Worm (Caenorhabditis elegans): ENCODE data around the gene C44B11.6.

The C44B11.6 gene

ce11 chrIII:3111534-3111933 lies 41.4 kb upstream of the C44B11.6 start:
- no peak for TF ChIP-seq sox-4 (tag; optimal IDR thresholded peaks at IDR 0.05)
- TF ChIP-seq fkh-10 (GFP tag; optimal IDR thresholded peaks at IDR 0.05): no peak
- TF ChIP-seq xbp-1 (tag; optimal IDR thresholded peaks at IDR 0.05): no peak
- no peak for TF ChIP-seq mef-2 (tag; optimal IDR thresholded peaks at IDR 0.05)
- no peak for TF ChIP-seq lin-35 (GFP tag; optimal IDR thresholded peaks at IDR 0.05)
- no peak for TF ChIP-seq jun-1 (tag; optimal IDR thresholded peaks at IDR 0.05)
- TF ChIP-seq elt-3 (tag; optimal IDR thresholded peaks at IDR 0.05): no peak
- TF ChIP-seq alr-1 (tag; optimal IDR thresholded peaks at IDR 0.05; ENCODE audit: borderline replicate concordance): no peak
- no peak for TF ChIP-seq nhr-237 (tag; optimal IDR thresholded peaks at IDR 0.05)
- TF ChIP-seq unc-30 (tag; optimal IDR thresholded peaks at IDR 0.05): no peak
- TF ChIP-seq nhr-12 (tag; optimal IDR thresholded peaks at IDR 0.05): no peak
- no peak for TF ChIP-seq aha-1 (tag; optimal IDR thresholded peaks at IDR 0.05)
- TF ChIP-seq nhr-71 (tag; optimal IDR thresholded peaks at IDR 0.05): no peak
- TF ChIP-seq hlh-4 (tag; optimal IDR thresholded peaks at IDR 0.05): no peak
- TF ChIP-seq ama-1 (optimal IDR thresholded peaks at IDR 0.05): no peak
- TF ChIP-seq hpl-2 (GFP tag; optimal IDR thresholded peaks at IDR 0.05): no peak
- TF ChIP-seq lin-39 (tag; optimal IDR thresholded peaks at IDR 0.05): no peak
- no peak for TF ChIP-seq ceh-82 (tag; optimal IDR thresholded peaks at IDR 0.05)

DNA sequence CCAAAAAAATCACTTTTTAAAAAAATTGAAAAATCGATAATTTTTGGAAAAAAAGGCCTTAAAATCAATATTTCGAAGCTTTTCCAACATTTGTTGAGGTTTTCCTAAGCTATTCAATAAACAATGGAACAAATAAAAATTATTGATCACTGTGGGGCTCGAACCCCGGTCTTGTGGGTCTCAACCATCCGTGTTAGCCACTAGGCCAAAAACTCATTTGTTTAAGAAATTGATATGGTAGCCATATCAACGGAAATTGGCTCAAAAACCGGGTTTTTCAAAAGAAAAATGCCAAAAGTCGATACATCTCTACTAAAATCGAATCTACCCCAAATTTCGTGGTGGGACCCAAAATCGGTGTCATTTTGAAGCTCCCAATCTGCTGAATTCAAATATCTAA lies 40.9 kb upstream of the C44B11.6 start:
- no peak for TF ChIP-seq swsn-7 (tag; optimal IDR thresholded peaks at IDR 0.05)
- no peak for TF ChIP-seq nhr-90 (tag; optimal IDR thresholded peaks at IDR 0.05; ENCODE audit: poor library complexity)
- no peak for TF ChIP-seq fkh-8 (tag; optimal IDR thresholded peaks at IDR 0.05)
- no peak for TF ChIP-seq C04F5.9 (tag; optimal IDR thresholded peaks at IDR 0.05)
- TF ChIP-seq elt-3 (tag; optimal IDR thresholded peaks at IDR 0.05): no peak
- no peak for TF ChIP-seq fos-1 (tag; optimal IDR thresholded peaks at IDR 0.05)
- no peak for TF ChIP-seq unc-86 (tag; optimal IDR thresholded peaks at IDR 0.05)
- no peak for TF ChIP-seq nhr-20 (tag; optimal IDR thresholded peaks at IDR 0.05)
- TF ChIP-seq pax-3 (tag; optimal IDR thresholded peaks at IDR 0.05): no peak
- no peak for TF ChIP-seq zag-1 (tag; optimal IDR thresholded peaks at IDR 0.05)
- no peak for TF ChIP-seq aly-2 (tag; optimal IDR thresholded peaks at IDR 0.05)
- TF ChIP-seq vab-15 (tag; optimal IDR thresholded peaks at IDR 0.05): no peak

- TF ChIP-seq sup-37 (GFP tag; optimal IDR thresholded peaks at IDR 0.05) (no peak), efl-1 (optimal IDR thresholded peaks at IDR 0.05) (no peak), efl-1 (GFP tag; optimal IDR thresholded peaks at IDR 0.05 in 1 of 2) (no peak), ama-1 (optimal IDR thresholded peaks at IDR 0.05) (no peak), grh-1 (GFP tag; IDR thresholded peaks at IDR 0.05) (no peak), swsn-7 (tag; optimal IDR thresholded peaks at IDR 0.05) (no peak), lin-39 (tag; optimal IDR thresholded peaks at IDR 0.05) (no peak), pag-3 (tag; optimal IDR thresholded peaks at IDR 0.05; ENCODE audit: borderline replicate concordance, insufficient read depth) (no peak), fos-1 (tag; optimal IDR thresholded peaks at IDR 0.05) (no peak), C04F5.9 (tag; optimal IDR thresholded peaks at IDR 0.05) (no peak), hlh-4 (tag; optimal IDR thresholded peaks at IDR 0.05) (no peak), hpl-2 (GFP tag; optimal IDR thresholded peaks at IDR 0.05) (no peak), nhr-20 (tag; optimal IDR thresholded peaks at IDR 0.05) (no peak), mdl-1 (tag; optimal IDR thresholded peaks at IDR 0.05) (no peak), egl-27 (tag; optimal IDR thresholded peaks at IDR 0.05) (no peak), nhr-77 (tag; optimal IDR thresholded peaks at IDR 0.05) (no peak), elt-2 (tag; optimal IDR thresholded peaks at IDR 0.05) (no peak), lin-35 (GFP tag; optimal IDR thresholded peaks at IDR 0.05) (no peak), isw-1 (GFP tag; IDR thresholded peaks at IDR 0.05) (no peak)
These were observed 40.3 kb upstream of the C44B11.6 start for ce11 chrIII:3112616-3113015.

DNA sequence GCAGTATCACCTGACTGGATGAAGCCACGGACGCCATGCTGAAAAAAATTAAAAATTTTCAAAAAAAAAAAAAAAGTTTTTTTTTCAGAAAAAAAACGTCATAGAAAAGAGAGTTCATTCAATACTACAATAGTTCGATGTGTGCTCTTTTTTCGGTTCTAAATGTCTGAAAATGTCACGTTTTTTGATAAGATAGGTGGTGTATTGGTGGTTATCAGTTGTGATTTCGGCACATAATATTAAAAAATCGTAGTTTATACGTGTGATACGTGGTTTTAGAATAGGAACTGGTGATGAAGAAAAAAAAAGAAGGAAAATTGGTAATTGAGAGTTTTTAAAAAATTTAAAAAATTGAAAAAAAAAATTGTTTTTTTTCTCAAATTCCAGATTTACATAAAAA lies 36.0 kb upstream of the C44B11.6 start:
- TF ChIP-seq ztf-4 (tag; optimal IDR thresholded peaks at IDR 0.05) (no peak), nhr-20 (tag; optimal IDR thresholded peaks at IDR 0.05) (no peak), hpl-2 (GFP tag; optimal IDR thresholded peaks at IDR 0.05) (no peak), isw-1 (GFP tag; IDR thresholded peaks at IDR 0.05) (no peak), nhr-71 (tag; optimal IDR thresholded peaks at IDR 0.05) (no peak), lin-35 (GFP tag; optimal IDR thresholded peaks at IDR 0.05) (peak in 1 of 2 experiments; percentile 39), pqm-1 (tag; optimal IDR thresholded peaks at IDR 0.05) (no peak), fkh-8 (tag; optimal IDR thresholded peaks at IDR 0.05) (no peak), nhr-77 (tag; optimal IDR thresholded peaks at IDR 0.05) (no peak), aly-2 (tag; optimal IDR thresholded peaks at IDR 0.05) (no peak), nhr-76 (tag; optimal IDR thresholded peaks at IDR 0.05) (no peak), ceh-82 (tag; optimal IDR thresholded peaks at IDR 0.05) (no peak), elt-2 (tag; optimal IDR thresholded peaks at IDR 0.05) (peak; percentile 85), mab-9 (GFP tag; IDR thresholded peaks at IDR 0.05) (no peak), jun-1 (tag; optimal IDR thresholded peaks at IDR 0.05) (peak; percentile 21), rnt-1 (tag; optimal IDR thresholded peaks at IDR 0.05) (no peak), C34B4.2 (tag; optimal IDR thresholded peaks at IDR 0.05) (no peak), zag-1 (tag; optimal IDR thresholded peaks at IDR 0.05) (no peak), ztf-11 (tag; optimal IDR thresholded peaks at IDR 0.05) (no peak)

Measured in whole organism, L1 larva.